Worm (Caenorhabditis elegans): ENCODE measurements around the gene Y111B2A.2.
A peak's percentile ranks its signal among the peaks of the same experiment; 100 is the strongest.

The Y111B2A.2 gene

DNA sequence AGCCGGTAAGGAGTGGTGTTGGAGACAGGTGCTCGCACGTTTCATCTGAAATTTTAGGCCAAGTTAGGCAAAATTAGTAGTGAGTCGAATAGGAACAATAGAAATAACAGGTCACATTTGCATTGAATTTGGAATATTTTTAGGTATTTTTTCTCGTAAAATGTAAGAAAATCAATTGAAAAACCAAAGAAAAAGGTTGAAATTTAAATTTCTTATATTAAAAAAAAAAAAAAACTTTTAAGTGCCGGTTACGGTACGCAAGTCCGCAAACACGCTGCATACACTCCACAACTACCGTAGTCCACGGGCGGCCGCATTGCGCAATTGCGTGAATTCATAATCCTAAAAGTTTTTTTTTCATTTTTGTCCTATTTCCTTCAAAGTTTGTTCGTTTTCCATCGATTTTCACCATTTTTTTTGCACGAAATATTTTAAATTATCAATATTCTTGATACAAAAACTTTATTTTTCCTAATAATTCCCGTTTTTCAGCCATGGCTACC, at the start of gene Y111B2A.2, which contains the start of gene Y111B2A.1 (continued):
- TF ChIP-seq egl-18 (GFP tag; IDR thresholded peaks at IDR 0.05), result no peak
- no peak for TF ChIP-seq F10E7.11 (tag; optimal IDR thresholded peaks at IDR 0.05)
- no peak for TF ChIP-seq fkh-3 (tag; optimal IDR thresholded peaks at IDR 0.05)
- no peak for TF ChIP-seq nfya-1 (tag; optimal IDR thresholded peaks at IDR 0.05; ENCODE audit: borderline replicate concordance, insufficient read depth)
- no peak for TF ChIP-seq lin-40 (tag; optimal IDR thresholded peaks at IDR 0.05)
- peak; percentile 63; the same call in 1 of the 2 replicates for TF ChIP-seq pbrm-1 (GFP tag; IDR thresholded peaks at IDR 0.05)
- TF ChIP-seq C17E4.6 (GFP tag; IDR thresholded peaks at IDR 0.05), result no peak
- no peak for TF ChIP-seq mcd-1 (GFP tag; IDR thresholded peaks at IDR 0.05)

DNA sequence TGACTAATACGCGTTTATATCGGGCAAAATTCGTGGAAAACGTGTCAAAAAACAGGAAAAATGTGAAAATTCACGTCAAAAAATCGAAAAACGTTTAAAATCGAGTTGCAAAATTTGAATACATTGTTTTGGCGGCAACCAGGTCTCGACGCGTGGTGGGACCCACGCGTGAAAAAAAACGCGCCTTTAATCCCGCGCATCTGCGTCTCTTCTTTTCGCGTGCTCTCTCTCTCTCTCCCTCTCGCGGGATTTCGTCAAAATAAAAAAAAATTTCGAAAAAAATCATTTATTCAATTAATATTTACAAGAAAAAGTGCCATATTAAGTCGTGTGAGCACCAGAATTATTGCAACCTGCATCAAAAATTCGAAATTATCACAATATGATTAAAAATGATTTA, 42.6 kb upstream of the Y111B2A.2 start, which contains the start of gene ani-1:
ani-1 (minus strand) TSS at position 61 of the 400 bp plus-strand sequence.
- TF ChIP-seq hsf-1 (GFP tag; IDR thresholded peaks at IDR 0.05), result peak; percentile 38; the same call in 1 of the 2 replicates
- TF ChIP-seq D2030.7 (GFP tag; IDR thresholded peaks at IDR 0.05), result peak; percentile 84
- peak; percentile 79 for TF ChIP-seq ztf-28 (GFP tag; IDR thresholded peaks at IDR 0.05)
- 0 out of 2 replicates have a peak, but pooled peaks have one; percentile 48 for TF ChIP-seq pbrm-1 (GFP tag; IDR thresholded peaks at IDR 0.05)
- peak; percentile 20 for TF ChIP-seq F52B5.7 (tag; optimal IDR thresholded peaks at IDR 0.05)
- no peak for TF ChIP-seq bed-2 (GFP tag; IDR thresholded peaks at IDR 0.05)
- no peak for TF ChIP-seq let-526 (GFP tag; IDR thresholded peaks at IDR 0.05)
- 0 out of 2 replicates have a peak, but pooled peaks have one; percentile 10 for TF ChIP-seq attf-6 (GFP tag; IDR thresholded peaks at IDR 0.05)
- peak; percentile 97 for TF ChIP-seq hmg-1.2 (GFP tag; IDR thresholded peaks at IDR 0.05)
- peak; percentile 65; the same call in 1 of the 2 replicates for TF ChIP-seq ceh-100 (GFP tag; IDR thresholded peaks at IDR 0.05)
- peak; percentile 73; the same call in 1 of the 2 replicates for TF ChIP-seq Y95B8A.8 (GFP tag; IDR thresholded peaks at IDR 0.05)
- TF ChIP-seq dox-1 (GFP tag; IDR thresholded peaks at IDR 0.05), result peak; percentile 89
- TF ChIP-seq ztf-25 (GFP tag; IDR thresholded peaks at IDR 0.05), result no peak
- 0 out of 2 replicates have a peak, but pooled peaks have one; percentile 30 for TF ChIP-seq aptf-2 (GFP tag; conservative IDR thresholded peaks at IDR 0.05)
- TF ChIP-seq cebp-1 (GFP tag; IDR thresholded peaks at IDR 0.05), result no peak
- TF ChIP-seq cebp-1 (tag; optimal IDR thresholded peaks at IDR 0.05), result peak; percentile 68
- TF ChIP-seq unc-130 (GFP tag; optimal IDR thresholded peaks at IDR 0.05), result peak; percentile 47
- no peak for TF ChIP-seq nfya-2 (GFP tag; IDR thresholded peaks at IDR 0.05)
- no peak for TF ChIP-seq ceh-40 (GFP tag; IDR thresholded peaks at IDR 0.05)
- peak; percentile 14 for TF ChIP-seq K12H6.12 (tag; optimal IDR thresholded peaks at IDR 0.05)
- peak; percentile 87 for TF ChIP-seq dpl-1 (GFP tag; optimal IDR thresholded peaks at IDR 0.05)
- peak; percentile 59; the same call in 1 of the 2 replicates for TF ChIP-seq C17E4.6 (GFP tag; IDR thresholded peaks at IDR 0.05)
- peak; percentile 56 for TF ChIP-seq snpc-1.1 (tag; optimal IDR thresholded peaks at IDR 0.05; ENCODE audit: insufficient read depth)
- TF ChIP-seq rcor-1 (GFP tag; IDR thresholded peaks at IDR 0.05), result peak; percentile 84
- TF ChIP-seq ekl-4 (GFP tag; IDR thresholded peaks at IDR 0.05), result peak; percentile 61
- peak; percentile 32 for TF ChIP-seq F49E8.2 (tag; optimal IDR thresholded peaks at IDR 0.05; ENCODE audit: insufficient read depth)
- peak; percentile 68 for TF ChIP-seq snpc-3.4 (tag; optimal IDR thresholded peaks at IDR 0.05)
- peak; percentile 82 for TF ChIP-seq lsl-1 (GFP tag; optimal IDR thresholded peaks at IDR 0.05)
- TF ChIP-seq efl-1 (GFP tag; optimal IDR thresholded peaks at IDR 0.05), result peak; percentile 91
- TF ChIP-seq ceh-91 (GFP tag; IDR thresholded peaks at IDR 0.05), result peak; percentile 85
- TF ChIP-seq K11D2.4 (GFP tag; IDR thresholded peaks at IDR 0.05), result peak; percentile 66; the same call in 1 of the 2 replicates
- peak; percentile 9 for TF ChIP-seq hrde-1 (tag; optimal IDR thresholded peaks at IDR 0.05; ENCODE audit: borderline replicate concordance)
- TF ChIP-seq madf-6 (GFP tag; IDR thresholded peaks at IDR 0.05), result peak; percentile 93
- peak; percentile 65 for TF ChIP-seq nfyb-1 (GFP tag; IDR thresholded peaks at IDR 0.05)
- no peak for TF ChIP-seq F23B12.7 (tag; optimal IDR thresholded peaks at IDR 0.05; ENCODE audit: insufficient read depth)
- peak; percentile 72 for TF ChIP-seq xnd-1 (tag; optimal IDR thresholded peaks at IDR 0.05)
- no peak for TF ChIP-seq snpc-4 (GFP tag; optimal IDR thresholded peaks at IDR 0.05)
- TF ChIP-seq snpc-4 (tag; optimal IDR thresholded peaks at IDR 0.05), result peak; percentile 29 to 56 (median 40)
- TF ChIP-seq lag-1 (GFP tag; IDR thresholded peaks at IDR 0.05), result no peak
